Worm (Caenorhabditis elegans) whole organism, early embryonic: Measurements from ENCODE around the gene Y37D8A.5.

Source experiments
- B0310.2 ChIP-seq: sonication (generic microtip); optimal IDR thresholded peaks from 2 replicates; lab custom pipeline; 2016; ENCODE audit warnings: mild to moderate bottlenecking, missing genetic modification characterization, missing compliant biosample characterization
- aly-1 ChIP-seq: sonication (generic microtip); optimal IDR thresholded peaks from 2 replicates; lab custom pipeline; 2016; ENCODE audit warnings: missing genetic modification characterization, missing compliant biosample characterization
- ama-1 ChIP-seq: fragments of 150-350 bp; optimal IDR thresholded peaks from 2 replicates; lab custom pipeline; 2014
- hmg-4 ChIP-seq: fragments of 200-800 bp; sonication (Bioruptor generic); optimal IDR thresholded peaks from 2 replicates; lab custom pipeline; 2018; ENCODE audit warnings: mild to moderate bottlenecking, missing genetic modification characterization, missing compliant biosample characterization
- hnd-1 ChIP-seq: sonication (generic microtip); optimal IDR thresholded peaks from 2 replicates; lab custom pipeline; 2016; ENCODE audit warnings: missing genetic modification characterization, missing compliant biosample characterization
- pes-1 ChIP-seq: fragments of 200-800 bp; sonication (Bioruptor generic); IDR thresholded peaks from 2 replicates; pipeline ENCODE4 v1.3.6; 2022; ENCODE audit warnings: missing genetic modification reagents, missing genetic modification characterization, missing compliant biosample characterization
- tbx-37 ChIP-seq: fragments of 200-800 bp; sonication (Bioruptor generic); conservative IDR thresholded peaks from 2 replicates; pipeline ENCODE4 v1.3.6; 2022; ENCODE audit warnings: missing genetic modification reagents, missing genetic modification characterization, missing compliant biosample characterization
- tra-4 ChIP-seq: sonication (generic microtip); optimal IDR thresholded peaks from 2 replicates; lab custom pipeline; 2017; ENCODE audit warnings: missing genetic modification characterization, missing compliant biosample characterization

ce11 chrIII:12836742-12837285 lies 18.5 kb downstream of the Y37D8A.5 start:
- no peak for TF ChIP-seq aly-1
- TF ChIP-seq B0310.2 (tag; lab: Kevin White, UChicago): no peak
- no peak for TF ChIP-seq ama-1 (lab: Kevin White, UChicago)
- TF ChIP-seq hmg-4 (GFP tag; lab: Kevin White, UChicago): no peak
- no peak for TF ChIP-seq hnd-1
- TF ChIP-seq pes-1 (GFP tag; lab: Robert Waterston, UW): no peak
- TF ChIP-seq tbx-37 (GFP tag; lab: Robert Waterston, UW): no peak
- no peak for TF ChIP-seq tra-4 (tag; lab: Kevin White, UChicago)
